Fruit fly (Drosophila melanogaster): ENCODE results near the gene CG13950.

The CG13950 gene

dm6 chr2L:886743-887142 is 26.7 kb downstream of the CG13950 start (continued):
- TF ChIP-seq CG12071 (GFP tag; optimal IDR thresholded peaks at IDR 0.05) (peak; percentile 11), Stat92E (GFP tag; optimal IDR thresholded peaks at IDR 0.05) (no peak), tgo (GFP tag; IDR thresholded peaks at IDR 0.05) (peak; percentile 34; the same call in 2 of the 3 replicates), grn (GFP tag; optimal IDR thresholded peaks at IDR 0.05) (no peak), CG9876 (GFP tag; optimal IDR thresholded peaks at IDR 0.05) (no peak), CG17361 (GFP tag; IDR thresholded peaks at IDR 0.05) (no peak), mirr (GFP tag; optimal IDR thresholded peaks at IDR 0.05) (no peak), CTCF (GFP tag; optimal IDR thresholded peaks at IDR 0.05) (no peak), Ptx1 (GFP tag; IDR thresholded peaks at IDR 0.05) (no peak), vvl (GFP tag; IDR thresholded peaks at IDR 0.05) (0 out of 2 replicates have a peak, but pooled peaks have one; percentile 20), CG8924 (tag; optimal IDR thresholded peaks at IDR 0.05) (no peak), CrebB (tag; optimal IDR thresholded peaks at IDR 0.05) (no peak), slp2 (GFP tag; optimal IDR thresholded peaks at IDR 0.05) (no peak), CG7786 (GFP tag; optimal IDR thresholded peaks at IDR 0.05) (no peak), Ets65A (GFP tag) (peak; percentile 71), sisA (GFP tag; IDR thresholded peaks at IDR 0.05) (no peak), CG11504 (tag; optimal IDR thresholded peaks at IDR 0.05) (no peak), esg (GFP tag; conservative IDR thresholded peaks at IDR 0.05) (peak; percentile 19; the same call in 1 of the 2 replicates), dati (GFP tag; IDR thresholded peaks at IDR 0.05) (no peak), emc (GFP tag; optimal IDR thresholded peaks at IDR 0.05) (no peak), fd96Cb (tag; optimal IDR thresholded peaks at IDR 0.05) (peak; percentile 16), sob (GFP tag; IDR thresholded peaks at IDR 0.05) (no peak; the same call in 1 of the 2 replicates), jigr1 (GFP tag; IDR thresholded peaks at IDR 0.05) (no peak), bbx (GFP tag; IDR thresholded peaks at IDR 0.05; ENCODE audit: partially characterized antibody) (no peak), CG2889 (GFP tag; IDR thresholded peaks at IDR 0.05) (0 out of 3 replicates have a peak, but pooled peaks have one; percentile 20), CG7839 (tag; optimal IDR thresholded peaks at IDR 0.05) (peak; percentile 49), crc (GFP tag; optimal IDR thresholded peaks at IDR 0.05) (no peak), Six4 (GFP tag; optimal IDR thresholded peaks at IDR 0.05) (no peak), Drgx (GFP tag; IDR thresholded peaks at IDR 0.05) (no peak), CG15514 (GFP tag; optimal IDR thresholded peaks at IDR 0.05) (peak; percentile 18), CG8359 (GFP tag; optimal IDR thresholded peaks at IDR 0.05; ENCODE audit: borderline replicate concordance) (no peak), CG13624 (GFP tag; optimal IDR thresholded peaks at IDR 0.05) (no peak), CG1603 (tag; optimal IDR thresholded peaks at IDR 0.05) (no peak), Rx (GFP tag; IDR thresholded peaks at IDR 0.05) (no peak), CG12236 (GFP tag; optimal IDR thresholded peaks at IDR 0.05) (no peak), CG17829 (tag; optimal IDR thresholded peaks at IDR 0.05) (no peak), usp (GFP tag; optimal IDR thresholded peaks at IDR 0.05) (no peak), Pdp1 (GFP tag; optimal IDR thresholded peaks at IDR 0.05) (no peak), Kr (GFP tag; optimal IDR thresholded peaks at IDR 0.05) (no peak), tna (GFP tag; IDR thresholded peaks at IDR 0.05; ENCODE audit: partially characterized antibody) (no peak), gcm (GFP tag; optimal IDR thresholded peaks at IDR 0.05) (no peak), chif (GFP tag; optimal IDR thresholded peaks at IDR 0.05) (no peak), CG1233 (GFP tag; optimal IDR thresholded peaks at IDR 0.05) (no peak), ftz-f1 (GFP tag; optimal IDR thresholded peaks at IDR 0.05) (no peak), run (tag; optimal IDR thresholded peaks at IDR 0.05) (no peak), CG15601 (tag; optimal IDR thresholded peaks at IDR 0.05) (no peak), Ada2b (GFP tag; IDR thresholded peaks at IDR 0.05) (0 out of 2 replicates have a peak, but pooled peaks have one; percentile 6), CG17359 (tag; optimal IDR thresholded peaks at IDR 0.05) (peak; percentile 47), PHDP (tag; optimal IDR thresholded peaks at IDR 0.05) (peak; percentile 10), pan (optimal IDR thresholded peaks at IDR 0.05) (no peak), pan (GFP tag; optimal IDR thresholded peaks at IDR 0.05 in 1 of 2, IDR thresholded peaks at IDR 0.05 in 1 of 2) (no peak), unc-4 (GFP tag; IDR thresholded peaks at IDR 0.05; ENCODE audit: partially characterized antibody) (no peak)

Measured in whole organism, embryonic.